Worm (Caenorhabditis elegans): ENCODE measurements around the gene rbm-34.

DNA sequence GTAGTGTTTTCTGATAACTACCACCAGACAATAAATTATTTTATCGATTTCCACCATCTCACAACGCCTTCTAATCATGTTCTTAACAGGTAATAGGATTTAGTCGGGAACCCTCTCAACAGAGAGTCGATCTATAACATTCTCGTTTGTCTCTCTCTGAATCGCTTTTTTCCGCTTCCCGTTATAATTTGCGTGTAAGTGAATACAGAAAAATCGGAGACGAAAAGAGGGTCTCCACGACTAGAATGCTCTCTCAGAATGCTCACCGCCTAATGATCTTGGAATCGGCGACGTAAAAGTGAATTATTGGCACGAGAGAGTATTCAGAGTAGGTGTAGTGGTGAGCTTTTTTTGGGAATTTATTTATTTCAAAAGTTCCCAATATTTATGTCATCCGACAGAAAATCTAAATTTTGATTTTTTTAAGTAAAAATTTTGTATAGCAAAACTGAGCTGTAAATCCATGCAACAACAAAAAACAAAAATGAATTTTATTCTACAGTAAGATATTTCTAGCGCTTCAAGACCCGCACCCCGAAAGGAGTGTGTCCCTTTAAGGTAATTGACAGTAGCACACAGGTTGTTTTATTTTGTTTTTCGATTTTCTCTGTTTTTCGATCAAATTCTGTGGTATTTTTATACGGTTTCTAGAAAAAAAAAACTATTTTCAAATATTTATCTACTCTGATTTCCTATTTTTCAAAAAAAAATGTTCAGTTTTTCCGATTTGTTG, 41.7 kb downstream of the rbm-34 start:
- TF ChIP-seq tbx-37 (GFP tag; conservative IDR thresholded peaks at IDR 0.05) (no peak), ama-1 (optimal IDR thresholded peaks at IDR 0.05) (no peak), flt-1 (GFP tag; IDR thresholded peaks at IDR 0.05) (no peak), hmg-4 (GFP tag; optimal IDR thresholded peaks at IDR 0.05) (no peak), ceh-36 (tag; optimal IDR thresholded peaks at IDR 0.05) (no peak), B0310.2 (tag; optimal IDR thresholded peaks at IDR 0.05) (no peak), pes-1 (GFP tag; IDR thresholded peaks at IDR 0.05) (no peak), sea-1 (GFP tag; conservative IDR thresholded peaks at IDR 0.05) (no peak), scrt-1 (GFP tag; IDR thresholded peaks at IDR 0.05) (no peak), tbx-11 (GFP tag; IDR thresholded peaks at IDR 0.05) (no peak), aly-1 (tag; optimal IDR thresholded peaks at IDR 0.05) (no peak), ets-7 (tag; optimal IDR thresholded peaks at IDR 0.05) (no peak)

All from whole organism, early embryonic.